Worm (Caenorhabditis elegans) whole organism, young adult: ENCODE results near the gene ZK899.7.

Experiments used
- B0019.2 ChIP-seq: fragments of 200-800 bp; sonication (Bioruptor generic); conservative IDR thresholded peaks from 2 replicates; pipeline ENCODE4 v1.3.6; 2022; ENCODE audit warnings: missing genetic modification reagents, missing genetic modification characterization, missing compliant biosample characterization
- B0261.1 ChIP-seq: sonication (generic microtip); optimal IDR thresholded peaks from 2 replicates; lab custom pipeline; 2016; ENCODE audit warnings: mild to moderate bottlenecking, missing genetic modification characterization, moderate library complexity, missing compliant biosample characterization
- F10E7.11 ChIP-seq: sonication (generic microtip); optimal IDR thresholded peaks from 2 replicates; lab custom pipeline; 2017; ENCODE audit warnings: mild to moderate bottlenecking, missing genetic modification characterization, moderate library complexity, missing compliant biosample characterization
- F23B12.7 ChIP-seq: sonication (generic microtip); optimal IDR thresholded peaks from 2 replicates; lab custom pipeline; 2017; ENCODE audit warnings: missing genetic modification characterization, mild to moderate bottlenecking, missing compliant biosample characterization, antibody characterized with exemption, moderate library complexity; ENCODE audit not compliant: insufficient read depth
- F33H1.4 ChIP-seq: fragments of 200-800 bp; sonication (Bioruptor generic); IDR thresholded peaks from 2 replicates; pipeline ENCODE4 v1.3.6; 2022; ENCODE audit warnings: missing genetic modification reagents, missing genetic modification characterization, missing compliant biosample characterization
- F37B4.10 ChIP-seq: fragments of 200-800 bp; sonication (Bioruptor generic); IDR thresholded peaks from 2 replicates; pipeline ENCODE4 v1.3.6; 2022; ENCODE audit warnings: missing genetic modification characterization, missing compliant biosample characterization
- F49E8.2 ChIP-seq: sonication (generic microtip); optimal IDR thresholded peaks from 3 replicates; lab custom pipeline; 2017; ENCODE audit warnings: missing genetic modification characterization, mild to moderate bottlenecking, missing compliant biosample characterization, antibody characterized with exemption, moderate library complexity; ENCODE audit not compliant: insufficient read depth
- F55B11.4 ChIP-seq: sonication (generic microtip); optimal IDR thresholded peaks from 2 replicates; lab custom pipeline; 2016; ENCODE audit warnings: missing compliant biosample characterization, missing genetic modification characterization, borderline replicate concordance; ENCODE audit not compliant: insufficient read depth
- F57C9.4 ChIP-seq: sonication (generic microtip); optimal IDR thresholded peaks from 2 replicates; lab custom pipeline; 2017; ENCODE audit warnings: mild to moderate bottlenecking, missing genetic modification characterization, missing compliant biosample characterization
- K12H6.12 ChIP-seq: fragments of 200-800 bp; sonication (Bioruptor generic); optimal IDR thresholded peaks from 2 replicates; lab custom pipeline; 2018; ENCODE audit warnings: mild to moderate bottlenecking, missing genetic modification characterization, missing compliant biosample characterization
- T07F8.4 ChIP-seq: sonication (generic microtip); optimal IDR thresholded peaks from 2 replicates; lab custom pipeline; 2016; ENCODE audit warnings: mild to moderate bottlenecking, missing genetic modification characterization, moderate library complexity, missing compliant biosample characterization
- T26A5.8 ChIP-seq: sonication (generic microtip); optimal IDR thresholded peaks from 2 replicates; lab custom pipeline; 2016; ENCODE audit warnings: missing genetic modification characterization, missing compliant biosample characterization
- Y79H2A.3 ChIP-seq: fragments of 200-800 bp; sonication (Bioruptor generic); conservative IDR thresholded peaks from 2 replicates; pipeline ENCODE4 v1.3.6; 2022; ENCODE audit warnings: missing genetic modification reagents, missing genetic modification characterization, missing compliant biosample characterization
- Y95B8A.8 ChIP-seq: fragments of 200-800 bp; sonication (Bioruptor generic); IDR thresholded peaks from 2 replicates; pipeline ENCODE4 v1.3.6; 2022; ENCODE audit warnings: missing genetic modification reagents, missing genetic modification characterization, missing compliant biosample characterization
- akir-1 ChIP-seq: fragments of 200-800 bp; sonication (Bioruptor generic); optimal IDR thresholded peaks from 2 replicates; lab custom pipeline; 2018; ENCODE audit warnings: mild to moderate bottlenecking, missing genetic modification characterization, moderate library complexity, missing compliant biosample characterization
- aptf-3 ChIP-seq: fragments of 200-800 bp; sonication (Bioruptor generic); IDR thresholded peaks from 2 replicates; pipeline ENCODE4 v1.3.6; 2022; ENCODE audit warnings: missing genetic modification characterization, missing compliant biosample characterization
- atf-7 ChIP-seq: sonication (generic microtip); optimal IDR thresholded peaks from 2 replicates; lab custom pipeline; 2017; ENCODE audit warnings: mild to moderate bottlenecking, missing genetic modification characterization, missing compliant biosample characterization
- bed-2 ChIP-seq: fragments of 200-800 bp; sonication (Bioruptor generic); IDR thresholded peaks from 2 replicates; pipeline ENCODE4 v1.3.6; 2022; ENCODE audit warnings: missing genetic modification reagents, missing genetic modification characterization, missing compliant biosample characterization
- ccch-3 ChIP-seq: fragments of 200-800 bp; sonication (Bioruptor generic); optimal IDR thresholded peaks from 2 replicates; lab custom pipeline; 2018; ENCODE audit warnings: mild to moderate bottlenecking, missing genetic modification characterization, missing compliant biosample characterization
- ceh-40 ChIP-seq: fragments of 200-800 bp; sonication (Bioruptor generic); IDR thresholded peaks from 2 replicates; pipeline ENCODE4 v1.3.6; 2022; ENCODE audit warnings: missing genetic modification characterization, missing compliant biosample characterization
- ceh-58 ChIP-seq: fragments of 200-800 bp; sonication (Bioruptor generic); IDR thresholded peaks from 2 replicates; pipeline ENCODE4 v1.3.6; 2022; ENCODE audit warnings: missing genetic modification characterization, missing compliant biosample characterization
- ceh-79 ChIP-seq: sonication (generic microtip); optimal IDR thresholded peaks from 2 replicates; lab custom pipeline; 2017; ENCODE audit warnings: mild to moderate bottlenecking, missing genetic modification characterization, missing compliant biosample characterization
- ceh-91 ChIP-seq: fragments of 200-800 bp; sonication (Bioruptor generic); IDR thresholded peaks from 2 replicates; pipeline ENCODE4 v1.3.6; 2022; ENCODE audit warnings: missing genetic modification reagents, missing genetic modification characterization, missing compliant biosample characterization
- ekl-4 ChIP-seq: fragments of 200-800 bp; sonication (Bioruptor generic); IDR thresholded peaks from 2 replicates; pipeline ENCODE4 v1.3.6; 2022; ENCODE audit warnings: missing genetic modification reagents, missing genetic modification characterization, missing compliant biosample characterization
- hmg-20 ChIP-seq: fragments of 200-800 bp; sonication (Bioruptor generic); IDR thresholded peaks from 2 replicates; pipeline ENCODE4 v1.3.6; 2022; ENCODE audit warnings: missing genetic modification reagents, missing genetic modification characterization, missing compliant biosample characterization
- hrde-1 ChIP-seq: sonication (generic microtip); optimal IDR thresholded peaks from 2 replicates; lab custom pipeline; 2016; ENCODE audit warnings: missing genetic modification characterization, mild to moderate bottlenecking, missing compliant biosample characterization, moderate library complexity, missing genotype, missing genetic modification reagents, borderline replicate concordance
- lin-54 ChIP-seq: fragments of 200-800 bp; sonication (Bioruptor generic); optimal IDR thresholded peaks from 2 replicates; lab custom pipeline; 2018; ENCODE audit warnings: mild to moderate bottlenecking, missing genetic modification characterization, missing compliant biosample characterization
- lsy-27 ChIP-seq: sonication (generic microtip); optimal IDR thresholded peaks from 2 replicates; lab custom pipeline; 2017; ENCODE audit warnings: missing genetic modification characterization, mild to moderate bottlenecking, missing compliant biosample characterization, antibody characterized with exemption, missing genotype, borderline replicate concordance; ENCODE audit not compliant: insufficient read depth
- madf-10 ChIP-seq: sonication (generic microtip); optimal IDR thresholded peaks from 2 replicates; lab custom pipeline; 2016; ENCODE audit warnings: mild to moderate bottlenecking, missing genetic modification characterization, missing compliant biosample characterization
- madf-3 ChIP-seq: fragments of 200-800 bp; sonication (Bioruptor generic); IDR thresholded peaks from 2 replicates; pipeline ENCODE4 v1.3.6; 2022; ENCODE audit warnings: missing genetic modification reagents, missing genetic modification characterization, missing compliant biosample characterization
- madf-8 ChIP-seq: fragments of 200-800 bp; sonication (Bioruptor generic); conservative IDR thresholded peaks from 2 replicates; pipeline ENCODE4 v1.3.6; 2022; ENCODE audit warnings: missing genetic modification reagents, missing genetic modification characterization, missing compliant biosample characterization
- mcd-1 ChIP-seq: fragments of 200-800 bp; sonication (Bioruptor generic); IDR thresholded peaks from 2 replicates; pipeline ENCODE4 v1.3.6; 2022; ENCODE audit warnings: missing genetic modification reagents, missing genetic modification characterization, missing compliant biosample characterization
- nhr-120 ChIP-seq: fragments of 200-800 bp; sonication (Bioruptor generic); IDR thresholded peaks from 2 replicates; pipeline ENCODE4 v1.3.6; 2022; ENCODE audit warnings: missing genetic modification characterization, missing compliant biosample characterization
- nhr-179 ChIP-seq: sonication (generic microtip); optimal IDR thresholded peaks from 2 replicates; lab custom pipeline; 2016; ENCODE audit warnings: mild to moderate bottlenecking, missing genetic modification characterization, missing compliant biosample characterization
- nhr-27 ChIP-seq: fragments of 200-800 bp; sonication (Bioruptor generic); optimal IDR thresholded peaks from 2 replicates; lab custom pipeline; 2018; ENCODE audit warnings: mild to moderate bottlenecking, missing genetic modification characterization, moderate library complexity, missing compliant biosample characterization
- nhr-80 ChIP-seq: sonication (generic microtip); optimal IDR thresholded peaks from 2 replicates; lab custom pipeline; 2016; ENCODE audit warnings: missing genetic modification characterization, missing compliant biosample characterization
- pha-4 ChIP-seq: fragments of 150-350 bp; sonication (generic microtip); optimal IDR thresholded peaks from 2 replicates; lab custom pipeline; 2014; ENCODE audit warnings: missing biosample characterization, missing genetic modification reagents, missing genetic modification characterization
- rcor-1 ChIP-seq: fragments of 200-800 bp; sonication (Bioruptor generic); IDR thresholded peaks from 2 replicates; pipeline ENCODE4 v1.3.6; 2022; ENCODE audit warnings: missing genetic modification reagents, missing genetic modification characterization, missing compliant biosample characterization
- rec-8 ChIP-seq, 2 experiments: sonication (generic microtip); optimal IDR thresholded peaks; 2 replicates each; lab custom pipeline; 2016; ENCODE audit warnings: mild to moderate bottlenecking in 2 of 2, missing genetic modification characterization in 2 of 2, missing genetic modification reagents in 2 of 2, missing genotype in 2 of 2, missing biosample characterization in 1 of 2, missing compliant biosample characterization in 1 of 2, moderate library complexity in 1 of 2
- repo-1 ChIP-seq: sonication (generic microtip); optimal IDR thresholded peaks from 2 replicates; lab custom pipeline; 2017; ENCODE audit warnings: mild to moderate bottlenecking, missing genetic modification characterization, missing compliant biosample characterization
- snpc-1.3 ChIP-seq: sonication (generic microtip); optimal IDR thresholded peaks from 2 replicates; lab custom pipeline; 2017; ENCODE audit warnings: missing genetic modification characterization, mild to moderate bottlenecking, missing compliant biosample characterization, antibody characterized with exemption, moderate library complexity, missing genotype, missing genetic modification reagents; ENCODE audit not compliant: insufficient read depth
- tbx-9 ChIP-seq: sonication (generic microtip); optimal IDR thresholded peaks from 2 replicates; lab custom pipeline; 2016; ENCODE audit warnings: borderline replicate concordance, missing genetic modification characterization, inconsistent platforms, missing compliant biosample characterization
- tlf-1 ChIP-seq: fragments of 200-800 bp; sonication (Bioruptor generic); optimal IDR thresholded peaks from 2 replicates; lab custom pipeline; 2018; ENCODE audit warnings: mild to moderate bottlenecking, missing genetic modification characterization, missing compliant biosample characterization
- zim-3 ChIP-seq: sonication (generic microtip); optimal IDR thresholded peaks from 2 replicates; lab custom pipeline; 2017; ENCODE audit warnings: mild to moderate bottlenecking, missing genetic modification characterization, moderate library complexity, missing compliant biosample characterization
- ztf-26 ChIP-seq: sonication (generic microtip); optimal IDR thresholded peaks from 2 replicates; lab custom pipeline; 2017; ENCODE audit warnings: missing genetic modification characterization, missing compliant biosample characterization
- ztf-28 ChIP-seq: fragments of 200-800 bp; sonication (Bioruptor generic); IDR thresholded peaks from 2 replicates; pipeline ENCODE4 v1.3.6; 2022; ENCODE audit warnings: missing genetic modification reagents, missing genetic modification characterization, missing compliant biosample characterization
- ztf-3 ChIP-seq: fragments of 200-800 bp; sonication (Bioruptor generic); optimal IDR thresholded peaks from 2 replicates; lab custom pipeline; 2018; ENCODE audit warnings: mild to moderate bottlenecking, missing genetic modification characterization, missing compliant biosample characterization
- ztf-6 ChIP-seq: fragments of 200-800 bp; sonication (Bioruptor generic); IDR thresholded peaks from 2 replicates; pipeline ENCODE4 v1.3.6; 2022; ENCODE audit warnings: missing genetic modification reagents, missing genetic modification characterization, missing compliant biosample characterization

The ZK899.7 gene

ce11 chrX:9465722-9466132, 16.5 kb upstream of the ZK899.7 start (continued):
- no peak; the same call in 1 of the 2 replicates for TF ChIP-seq ceh-40 (GFP tag; lab: Robert Waterston, UW)
- peak; percentile 88 for TF ChIP-seq madf-3 (GFP tag; lab: Robert Waterston, UW)
- no peak for TF ChIP-seq F37B4.10 (GFP tag; lab: Robert Waterston, UW)
- peak; percentile 99 for TF ChIP-seq tlf-1 (GFP tag; lab: Kevin White, UChicago)
- peak; percentile 96 for TF ChIP-seq F23B12.7 (tag; lab: Kevin White, UChicago)
- TF ChIP-seq F57C9.4 (tag; lab: Kevin White, UChicago): no peak
- TF ChIP-seq repo-1 (tag; lab: Kevin White, UChicago): peak; percentile 100
- peak; percentile 87 for TF ChIP-seq mcd-1 (GFP tag; lab: Robert Waterston, UW)
- peak; percentile 17 for TF ChIP-seq snpc-1.3
- peak; percentile 91 for TF ChIP-seq ekl-4 (GFP tag; lab: Robert Waterston, UW)
- no peak for TF ChIP-seq madf-8
- no peak for TF ChIP-seq Y79H2A.3 (GFP tag; lab: Robert Waterston, UW)
- peak; percentile 96 for TF ChIP-seq madf-10 (tag; lab: Kevin White, UChicago)
- peak; percentile 88 for TF ChIP-seq nhr-179
- peak; percentile 91 for TF ChIP-seq pha-4
- TF ChIP-seq F33H1.4 (GFP tag; lab: Robert Waterston, UW): peak; percentile 10; the same call in 1 of the 2 replicates
- TF ChIP-seq T26A5.8 (tag; lab: Kevin White, UChicago): no peak
- peak; percentile 96 for TF ChIP-seq hmg-20 (GFP tag; lab: Robert Waterston, UW)
- peak; percentile 94 for TF ChIP-seq ccch-3 (GFP tag; lab: Kevin White, UChicago)
- TF ChIP-seq B0261.1 (tag; lab: Kevin White, UChicago): peak; percentile 63
- peak in 1 of 2 experiments; percentile 72 for TF ChIP-seq rec-8 (tag; optimal IDR thresholded peaks at IDR 0.05; lab: Kevin White, UChicago)
- peak; percentile 85 for TF ChIP-seq Y95B8A.8 (GFP tag; lab: Robert Waterston, UW)
- no peak for TF ChIP-seq B0019.2 (GFP tag; lab: Robert Waterston, UW)
- TF ChIP-seq nhr-27 (tag; lab: Kevin White, UChicago): peak; percentile 94
- 0 out of 2 replicates have a peak, but pooled peaks have one; percentile 82 for TF ChIP-seq nhr-120 (GFP tag; lab: Robert Waterston, UW)
- no peak for TF ChIP-seq F49E8.2 (tag; lab: Kevin White, UChicago)
- peak; percentile 90 for TF ChIP-seq akir-1
- TF ChIP-seq lsy-27: no peak
- peak; percentile 96 for TF ChIP-seq nhr-80 (tag; lab: Kevin White, UChicago)
- peak; percentile 93 for TF ChIP-seq T07F8.4 (tag; lab: Kevin White, UChicago)
- 0 out of 2 replicates have a peak, but pooled peaks have one; percentile 82 for TF ChIP-seq ceh-58 (GFP tag; lab: Robert Waterston, UW)
- TF ChIP-seq ceh-79 (tag; lab: Kevin White, UChicago): peak; percentile 73
- TF ChIP-seq F55B11.4 (tag; lab: Kevin White, UChicago): no peak
- TF ChIP-seq bed-2 (GFP tag; lab: Robert Waterston, UW): peak; percentile 90
- TF ChIP-seq aptf-3 (GFP tag; lab: Robert Waterston, UW): no peak
- peak; percentile 90 for TF ChIP-seq lin-54 (GFP tag; lab: Kevin White, UChicago)
- TF ChIP-seq tbx-9: no peak
- peak; percentile 99 for TF ChIP-seq ztf-26 (tag; lab: Kevin White, UChicago)
- peak; percentile 98 for TF ChIP-seq rcor-1 (GFP tag; lab: Robert Waterston, UW)
- TF ChIP-seq ztf-3: peak; percentile 94
- TF ChIP-seq atf-7 (tag; lab: Kevin White, UChicago): peak; percentile 99
- TF ChIP-seq zim-3 (tag; lab: Kevin White, UChicago): no peak
- peak; percentile 30 for TF ChIP-seq hrde-1
- TF ChIP-seq ztf-6 (GFP tag; lab: Robert Waterston, UW): peak; percentile 65; the same call in 1 of the 2 replicates
- TF ChIP-seq F10E7.11 (tag; lab: Kevin White, UChicago): peak; percentile 95
- 0 out of 2 replicates have a peak, but pooled peaks have one; percentile 9 for TF ChIP-seq ceh-91
- peak; percentile 97 for TF ChIP-seq K12H6.12
- TF ChIP-seq ztf-28: no peak
